Worm (Caenorhabditis elegans): ENCODE results near the gene F56H9.6.

F56H9.6 gene

DNA sequence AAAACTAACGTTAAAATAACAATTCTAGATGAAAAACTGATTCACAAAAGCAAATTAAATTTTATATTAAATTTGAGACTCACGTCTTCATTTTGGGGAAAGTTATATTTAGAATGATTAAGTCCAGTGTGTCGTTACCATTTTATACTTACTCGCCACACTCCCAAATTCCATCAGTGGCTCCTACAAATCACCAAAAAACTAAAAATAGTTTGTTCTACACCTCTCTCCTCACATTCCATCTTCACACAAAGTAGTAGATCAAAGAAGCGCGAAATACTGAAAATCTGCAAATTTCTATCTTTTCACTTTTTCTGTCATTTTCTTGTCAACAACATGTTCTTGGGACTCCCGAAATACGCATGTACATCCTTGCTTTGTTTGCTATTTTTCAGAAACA is 20.8 kb downstream of the F56H9.6 start, which contains the start of gene ZC116.5:
TSS of gene ZC116.5 (minus strand) at position 101 of the 400 bp plus-strand sequence.
- no peak for TF ChIP-seq ceh-31 (tag; optimal IDR thresholded peaks at IDR 0.05)
- TF ChIP-seq hlh-6 (tag; optimal IDR thresholded peaks at IDR 0.05), result no peak
- TF ChIP-seq ceh-18 (tag; optimal IDR thresholded peaks at IDR 0.05), result no peak
- TF ChIP-seq ama-1 (optimal IDR thresholded peaks at IDR 0.05), result no peak
- no peak for TF ChIP-seq unc-55 (GFP tag; optimal IDR thresholded peaks at IDR 0.05)
- no peak for TF ChIP-seq ceh-9 (tag; optimal IDR thresholded peaks at IDR 0.05)
- no peak for TF ChIP-seq zip-5 (tag; optimal IDR thresholded peaks at IDR 0.05)
- TF ChIP-seq C38D4.7 (GFP tag; optimal IDR thresholded peaks at IDR 0.05), result no peak

DNA sequence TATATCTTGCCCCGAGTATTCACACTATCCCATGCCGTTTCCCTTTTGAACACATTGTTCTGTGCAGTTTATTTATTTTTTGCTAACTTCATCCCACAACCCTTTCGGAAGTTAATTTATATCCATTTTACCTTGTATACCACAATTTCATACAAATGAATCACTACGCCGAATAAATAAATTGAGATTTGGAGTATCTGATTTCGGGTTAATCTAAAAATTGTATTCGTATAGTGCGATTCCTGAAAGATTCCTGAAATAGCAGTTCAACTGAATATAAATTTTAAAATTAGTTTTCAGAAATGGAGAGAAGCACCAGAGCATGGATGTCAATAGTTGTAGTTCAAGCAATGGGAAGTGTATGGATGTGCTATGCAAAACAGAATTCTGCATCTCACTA is 22.5 kb downstream of the F56H9.6 start, which contains the start of gene erg-28:
TSS of gene erg-28 (plus strand) at position 301 of the 400 bp plus-strand sequence.
- TF ChIP-seq ceh-22 (tag; optimal IDR thresholded peaks at IDR 0.05), result no peak
- TF ChIP-seq odd-2 (tag; optimal IDR thresholded peaks at IDR 0.05), result no peak
- no peak for TF ChIP-seq elt-4 (tag; optimal IDR thresholded peaks at IDR 0.05)
- TF ChIP-seq ceh-45 (GFP tag; IDR thresholded peaks at IDR 0.05), result no peak
- TF ChIP-seq ahr-1 (tag; optimal IDR thresholded peaks at IDR 0.05), result no peak
- no peak for TF ChIP-seq pat-9 (tag; optimal IDR thresholded peaks at IDR 0.05)
- no peak for TF ChIP-seq unc-42 (tag; optimal IDR thresholded peaks at IDR 0.05)
- TF ChIP-seq K02D7.2 (tag; optimal IDR thresholded peaks at IDR 0.05), result no peak
- no peak for TF ChIP-seq ref-2 (tag; optimal IDR thresholded peaks at IDR 0.05)
- TF ChIP-seq ceh-31 (tag; optimal IDR thresholded peaks at IDR 0.05), result no peak
- no peak for TF ChIP-seq tbx-7 (tag; optimal IDR thresholded peaks at IDR 0.05)
- no peak for TF ChIP-seq fkh-6 (tag; optimal IDR thresholded peaks at IDR 0.05)
- no peak for TF ChIP-seq che-1 (tag; optimal IDR thresholded peaks at IDR 0.05)
- TF ChIP-seq fax-1 (tag; optimal IDR thresholded peaks at IDR 0.05), result no peak
- no peak for TF ChIP-seq ceh-34 (tag; optimal IDR thresholded peaks at IDR 0.05)
- no peak for TF ChIP-seq lin-11 (tag; optimal IDR thresholded peaks at IDR 0.05)
- no peak for TF ChIP-seq nfya-1 (tag; optimal IDR thresholded peaks at IDR 0.05)
- no peak for TF ChIP-seq pha-4 (tag; optimal IDR thresholded peaks at IDR 0.05)
- no peak for TF ChIP-seq pax-1 (tag; optimal IDR thresholded peaks at IDR 0.05)

DNA sequence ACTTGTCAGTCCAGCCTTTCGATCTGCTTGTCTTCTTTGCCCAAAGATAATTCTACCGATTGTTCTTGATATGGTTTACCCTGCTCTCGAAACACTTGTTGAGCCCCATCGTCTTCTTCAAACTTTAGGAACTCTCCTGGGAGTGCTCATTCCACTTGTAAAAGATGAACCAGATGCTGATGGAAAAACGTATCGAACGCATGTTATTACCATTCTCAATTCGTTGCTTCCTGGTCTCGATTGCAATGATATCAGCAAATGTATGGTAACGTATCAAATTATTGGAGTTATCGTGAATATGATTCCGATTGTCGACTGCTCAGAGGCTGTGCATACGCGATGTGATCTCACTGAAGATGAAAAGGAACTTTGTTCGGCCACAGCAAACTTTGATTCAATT is 27.8 kb downstream of the F56H9.6 start:
- TF ChIP-seq ceh-6 (GFP tag; optimal IDR thresholded peaks at IDR 0.05), result no peak
- no peak for TF ChIP-seq hlh-13 (GFP tag; optimal IDR thresholded peaks at IDR 0.05)
- TF ChIP-seq F13H6.1 (tag; optimal IDR thresholded peaks at IDR 0.05), result no peak
- no peak for TF ChIP-seq ceh-22 (tag; optimal IDR thresholded peaks at IDR 0.05)
- TF ChIP-seq hlh-15 (tag; optimal IDR thresholded peaks at IDR 0.05), result no peak
- TF ChIP-seq ttx-3 (tag; optimal IDR thresholded peaks at IDR 0.05), result no peak
- no peak for TF ChIP-seq hlh-6 (tag; optimal IDR thresholded peaks at IDR 0.05)
- no peak for TF ChIP-seq tbx-2 (tag; optimal IDR thresholded peaks at IDR 0.05)
- TF ChIP-seq ceh-18 (tag; optimal IDR thresholded peaks at IDR 0.05), result no peak
- TF ChIP-seq ets-4 (tag; optimal IDR thresholded peaks at IDR 0.05), result no peak
- TF ChIP-seq ceh-24 (tag; optimal IDR thresholded peaks at IDR 0.05), result no peak
- no peak for TF ChIP-seq odd-2 (tag; optimal IDR thresholded peaks at IDR 0.05)
- TF ChIP-seq pha-2 (tag; optimal IDR thresholded peaks at IDR 0.05), result no peak
- no peak for TF ChIP-seq ahr-1 (tag; optimal IDR thresholded peaks at IDR 0.05)

DNA sequence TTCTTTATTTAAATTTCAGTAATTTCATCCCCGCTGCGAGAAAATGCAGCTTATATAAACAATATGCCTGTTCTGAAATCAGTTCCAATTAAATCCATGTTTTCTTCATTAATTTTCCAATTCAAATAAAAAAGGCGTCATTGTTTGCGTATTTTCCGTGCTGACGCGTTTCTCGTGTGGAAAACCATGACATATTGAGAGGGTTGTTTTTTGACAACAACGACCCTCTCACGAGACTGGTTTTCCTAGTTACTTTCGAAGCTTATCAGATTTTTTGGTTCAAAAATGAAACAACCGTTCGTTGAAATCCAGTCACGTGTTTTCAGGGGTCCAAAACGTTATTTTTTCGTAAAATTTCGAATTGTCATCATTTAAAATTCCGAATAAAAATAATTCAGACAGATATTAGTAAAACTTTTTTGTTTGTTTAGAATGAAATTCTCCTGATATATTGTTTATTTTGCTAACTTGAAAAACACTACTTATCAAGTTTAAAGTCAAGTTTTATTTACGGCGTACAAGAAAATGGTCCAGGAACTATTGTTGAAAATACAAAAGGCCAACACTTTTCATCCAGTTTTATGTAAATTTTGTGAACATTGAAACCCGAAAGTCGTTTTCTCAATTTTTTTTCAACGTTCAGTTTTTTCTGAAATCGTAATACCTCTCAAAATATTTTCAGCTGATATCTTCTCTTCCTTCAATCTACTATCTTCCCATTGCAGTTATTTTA is 30.0 kb downstream of the F56H9.6 start, which contains the start of gene C14C10.5:
TSS of gene C14C10.5 (plus strand) at position 683 of the 733 bp plus-strand sequence.
- TF ChIP-seq pqm-1 (tag; optimal IDR thresholded peaks at IDR 0.05), result no peak
- no peak for TF ChIP-seq ceh-19 (GFP tag; optimal IDR thresholded peaks at IDR 0.05)
- TF ChIP-seq pha-4 (tag; optimal IDR thresholded peaks at IDR 0.05), result no peak
